Worm (Caenorhabditis elegans) whole organism, dauer: ENCODE measurements around the gene C46E10.3.

Source experiments
- unc-62 ChIP-seq: sonication (generic microtip); optimal IDR thresholded peaks from 2 replicates; lab custom pipeline; 2017; ENCODE audit warnings: missing biosample characterization, missing genetic modification reagents, missing genetic modification characterization

Gene C46E10.3

ce11 chrII:3714595-3714994, 6.5 kb upstream of the C46E10.3 start, which contains the start of gene srh-100:
Gene srh-100 (minus strand): TSS chrII:3714695.
- TF ChIP-seq unc-62 (GFP tag; lab: Kevin White, UChicago): no peak

- TF ChIP-seq unc-62 (GFP tag; lab: Kevin White, UChicago): no peak
Observed at ce11 chrII:3716455-3716854, 4.7 kb upstream of the C46E10.3 start, which contains the start of gene srh-99. Gene srh-99 (minus strand): TSS chrII:3716555.

ce11 chrII:3716961-3717360, 4.2 kb upstream of the C46E10.3 start, which contains the start of gene fbxc-52:
Gene fbxc-52 (plus strand): TSS chrII:3717261.
- no peak for TF ChIP-seq unc-62 (GFP tag; lab: Kevin White, UChicago)

- no peak for TF ChIP-seq unc-62 (GFP tag; lab: Kevin White, UChicago)
Observed at ce11 chrII:3724175-3724715, 3.1 kb downstream of the C46E10.3 start, which contains the start of gene C46E10.1. Gene C46E10.1 (plus strand): TSS chrII:3724225.

- TF ChIP-seq unc-62 (GFP tag; lab: Kevin White, UChicago): no peak
Observed at ce11 chrII:3727996-3728395, 6.9 kb downstream of the C46E10.3 start, which contains the start of gene C46E10.8. Gene C46E10.8 (minus strand): TSS chrII:3728096.

- TF ChIP-seq unc-62 (GFP tag; lab: Kevin White, UChicago): no peak
Observed at ce11 chrII:3731723-3732122, 10.6 kb downstream of the C46E10.3 start, which contains the start of the genes sdz-12 and bath-31. Gene sdz-12 (minus strand): TSS chrII:3731823. Gene bath-31 (plus strand): TSS chrII:3731973.

ce11 chrII:3736893-3737375, 15.8 kb downstream of the C46E10.3 start, which contains the start of gene F12E12.6:
Gene F12E12.6 (minus strand): TSS chrII:3736943.
- no peak for TF ChIP-seq unc-62 (GFP tag; lab: Kevin White, UChicago)

ce11 chrII:3739647-3740046, 18.5 kb downstream of the C46E10.3 start, which contains the start of gene F12E12.2:
Gene F12E12.2 (plus strand): TSS chrII:3739947.
- TF ChIP-seq unc-62 (GFP tag; lab: Kevin White, UChicago): no peak

- TF ChIP-seq unc-62 (GFP tag; lab: Kevin White, UChicago): no peak
Observed at ce11 chrII:3741584-3741983, 20.5 kb downstream of the C46E10.3 start, which contains the start of gene F12E12.1. Gene F12E12.1 (plus strand): TSS chrII:3741884.

ce11 chrII:3743684-3744200, 22.6 kb downstream of the C46E10.3 start, which contains the start of gene nta-1:
Gene nta-1 (minus strand): TSS chrII:3743814.
- TF ChIP-seq unc-62 (GFP tag; lab: Kevin White, UChicago): no peak

- TF ChIP-seq unc-62 (GFP tag; lab: Kevin White, UChicago): no peak
Observed at ce11 chrII:3747405-3747804, 26.3 kb downstream of the C46E10.3 start, which contains the start of gene fbxb-92. Gene fbxb-92 (minus strand): TSS chrII:3747505.

- TF ChIP-seq unc-62 (GFP tag; lab: Kevin White, UChicago): no peak
Observed at ce11 chrII:3748719-3749118, 27.6 kb downstream of the C46E10.3 start, which contains the start of gene fbxb-90. Gene fbxb-90 (minus strand): TSS chrII:3748819.

- TF ChIP-seq unc-62 (GFP tag; lab: Kevin White, UChicago): no peak
Observed at ce11 chrII:3750685-3751084, 29.6 kb downstream of the C46E10.3 start, which contains the start of gene fbxb-91. Gene fbxb-91 (minus strand): TSS chrII:3750785.

- TF ChIP-seq unc-62 (GFP tag; lab: Kevin White, UChicago): no peak
Observed at ce11 chrII:3752184-3752583, 31.1 kb downstream of the C46E10.3 start, which contains the start of gene sdz-11. Gene sdz-11 (minus strand): TSS chrII:3752284.

- TF ChIP-seq unc-62 (GFP tag; lab: Kevin White, UChicago): no peak
Observed at ce11 chrII:3753598-3753997, 32.5 kb downstream of the C46E10.3 start, which contains the start of gene rcd-1. Gene rcd-1 (plus strand): TSS chrII:3753898.

- no peak for TF ChIP-seq unc-62 (GFP tag; lab: Kevin White, UChicago)
Observed at ce11 chrII:3757499-3757898, 36.4 kb downstream of the C46E10.3 start, which contains the start of gene srx-111. Gene srx-111 (plus strand): TSS chrII:3757799.
